Fruit fly (Drosophila melanogaster) whole organism, embryonic: ENCODE results near the gene Pka-C3.

Experiments used
- Adf1 ChIP-seq: fragments of 200-800 bp; sonication (Bioruptor generic); IDR thresholded peaks from 2 replicates; pipeline ENCODE4 v1.3.6; 2022; ENCODE audit warnings: missing biosample characterization, missing genetic modification characterization
- Atf6 ChIP-seq: fragments of 200-800 bp; sonication (Bioruptor generic); IDR thresholded peaks from 2 replicates; pipeline ENCODE4 v1.3.6; 2022; ENCODE audit warnings: missing biosample characterization, missing genetic modification characterization
- C15 ChIP-seq: fragments of 200-800 bp; sonication (Bioruptor generic); IDR thresholded peaks from 3 replicates; pipeline ENCODE4 v1.3.6; 2022; ENCODE audit warnings: missing biosample characterization, missing genetic modification characterization
- CG10209 ChIP-seq: fragments of 200-800 bp; sonication (Bioruptor generic); optimal IDR thresholded peaks from 3 replicates; lab custom pipeline; 2017; ENCODE audit warnings: missing biosample characterization, mild to moderate bottlenecking, missing genetic modification characterization, missing genetic modification reagents
- CG10543 ChIP-seq: fragments of 200-800 bp; sonication (Bioruptor generic); optimal IDR thresholded peaks from 3 replicates; lab custom pipeline; 2017; ENCODE audit warnings: missing biosample characterization, mild to moderate bottlenecking, missing genetic modification characterization, moderate library complexity
- CG13287 ChIP-seq: fragments of 200-800 bp; sonication (Bioruptor generic); IDR thresholded peaks from 2 replicates; pipeline ENCODE4 v1.3.6; 2022; ENCODE audit warnings: missing biosample characterization, missing genetic modification characterization; ENCODE audit not compliant: partially characterized antibody
- CG13894 ChIP-seq: fragments of 200-800 bp; sonication (Bioruptor generic); optimal IDR thresholded peaks from 3 replicates; lab custom pipeline; 2018; ENCODE audit warnings: missing biosample characterization, mild to moderate bottlenecking, missing genetic modification characterization, moderate library complexity
- CG2199 ChIP-seq: fragments of 200-800 bp; sonication (Bioruptor generic); IDR thresholded peaks from 3 replicates; pipeline ENCODE4 v1.3.6; 2022; ENCODE audit warnings: missing biosample characterization, missing genetic modification characterization
- CG2875 ChIP-seq: fragments of 200-800 bp; sonication (Bioruptor generic); optimal IDR thresholded peaks from 2 replicates; lab custom pipeline; 2017; ENCODE audit warnings: missing biosample characterization, mild to moderate bottlenecking, missing genetic modification characterization, missing genetic modification reagents
- CG2889 ChIP-seq: fragments of 200-800 bp; sonication (Bioruptor generic); IDR thresholded peaks from 3 replicates; pipeline ENCODE4 v1.3.6; 2022; ENCODE audit warnings: missing biosample characterization, missing genetic modification characterization
- CG31388 ChIP-seq: fragments of 200-800 bp; sonication (Bioruptor generic); optimal IDR thresholded peaks from 2 replicates; lab custom pipeline; 2016; ENCODE audit warnings: missing biosample characterization, missing genetic modification characterization
- CG4282 ChIP-seq: fragments of 200-800 bp; sonication (Bioruptor generic); optimal IDR thresholded peaks from 2 replicates; lab custom pipeline; 2016; ENCODE audit warnings: missing biosample characterization, missing genetic modification characterization
- CG4617 ChIP-seq: fragments of 200-800 bp; sonication (Bioruptor generic); optimal IDR thresholded peaks from 3 replicates; lab custom pipeline; 2016; ENCODE audit warnings: missing biosample characterization, missing genetic modification characterization, borderline replicate concordance
- CG4730 ChIP-seq: fragments of 200-800 bp; sonication (Bioruptor generic); IDR thresholded peaks from 2 replicates; pipeline ENCODE4 v1.3.6; 2022; ENCODE audit warnings: missing biosample characterization, missing genetic modification characterization
- CG6272 ChIP-seq: fragments of 200-800 bp; sonication (Bioruptor generic); IDR thresholded peaks from 2 replicates; pipeline ENCODE4 v1.3.6; 2022; ENCODE audit warnings: missing biosample characterization, missing genetic modification characterization
- CG6765 ChIP-seq: fragments of 200-800 bp; sonication (Bioruptor generic); optimal IDR thresholded peaks from 3 replicates; lab custom pipeline; 2017; ENCODE audit warnings: missing biosample characterization, mild to moderate bottlenecking, missing genetic modification characterization
- CG7928 ChIP-seq: fragments of 200-800 bp; sonication (Bioruptor generic); optimal IDR thresholded peaks from 2 replicates; lab custom pipeline; 2017; ENCODE audit warnings: missing biosample characterization, mild to moderate bottlenecking, missing genetic modification characterization
- CG8089 ChIP-seq: fragments of 200-800 bp; sonication (Bioruptor generic); optimal IDR thresholded peaks from 3 replicates; lab custom pipeline; 2016; ENCODE audit warnings: missing biosample characterization, missing genetic modification characterization
- CG9215 ChIP-seq: fragments of 200-800 bp; sonication (Bioruptor generic); IDR thresholded peaks from 2 replicates; pipeline ENCODE4 v1.3.6; 2022; ENCODE audit warnings: missing biosample characterization, missing genetic modification characterization
- CG9876 ChIP-seq: fragments of 200-800 bp; sonication (Bioruptor generic); optimal IDR thresholded peaks from 2 replicates; lab custom pipeline; 2016; ENCODE audit warnings: missing biosample characterization, missing genetic modification characterization
- CkIIα-i1 ChIP-seq: fragments of 200-800 bp; sonication (Bioruptor generic); IDR thresholded peaks from 2 replicates; pipeline ENCODE4 v1.3.6; 2022; ENCODE audit warnings: missing biosample characterization, missing genetic modification characterization
- D19A ChIP-seq: fragments of 200-800 bp; optimal IDR thresholded peaks from 3 replicates; lab custom pipeline; 2019; ENCODE audit warnings: missing biosample characterization, mild to moderate bottlenecking, missing genetic modification characterization, moderate library complexity
- D19B ChIP-seq: fragments of 200-800 bp; sonication (Bioruptor generic); optimal IDR thresholded peaks from 2 replicates; lab custom pipeline; 2017; ENCODE audit warnings: missing biosample characterization, mild to moderate bottlenecking, missing genetic modification characterization
- Ets65A ChIP-seq: fragments of 200-800 bp; sonication (Bioruptor generic); peaks from one replicate; lab custom pipeline; 2016; ENCODE audit warnings: missing biosample characterization, missing genetic modification characterization
- Ets97D ChIP-seq: fragments of 200-800 bp; sonication (Bioruptor generic); optimal IDR thresholded peaks from 3 replicates; lab custom pipeline; 2016; ENCODE audit warnings: missing biosample characterization, missing genetic modification characterization
- HLH54F ChIP-seq: fragments of 200-800 bp; sonication (Bioruptor generic); optimal IDR thresholded peaks from 3 replicates; lab custom pipeline; 2016; ENCODE audit warnings: missing biosample characterization, missing genetic modification characterization
- HLHmδ ChIP-seq: fragments of 200-800 bp; sonication (Bioruptor generic); optimal IDR thresholded peaks from 2 replicates; lab custom pipeline; 2018; ENCODE audit warnings: missing biosample characterization, mild to moderate bottlenecking, missing genetic modification characterization, moderate library complexity
- HmgD ChIP-seq: fragments of 200-800 bp; sonication (Bioruptor generic); optimal IDR thresholded peaks from 3 replicates; lab custom pipeline; 2016; ENCODE audit warnings: missing biosample characterization, missing genetic modification characterization
- Lim3 ChIP-seq: fragments of 200-800 bp; sonication (Bioruptor generic); IDR thresholded peaks from 2 replicates; pipeline ENCODE4 v1.3.6; 2022; ENCODE audit warnings: missing biosample characterization, missing genetic modification characterization
- Oli ChIP-seq: fragments of 200-800 bp; sonication (Bioruptor generic); optimal IDR thresholded peaks from 2 replicates; lab custom pipeline; 2018; ENCODE audit warnings: missing biosample characterization, mild to moderate bottlenecking, missing genetic modification characterization, moderate library complexity
- Opbp ChIP-seq: fragments of 200-800 bp; sonication (Bioruptor generic); IDR thresholded peaks from 3 replicates; pipeline ENCODE4 v1.3.6; 2022; ENCODE audit warnings: missing biosample characterization, missing genetic modification characterization; ENCODE audit not compliant: partially characterized antibody
- Rx ChIP-seq: fragments of 200-800 bp; sonication (Bioruptor generic); IDR thresholded peaks from 2 replicates; pipeline ENCODE4 v1.3.6; 2022; ENCODE audit warnings: missing biosample characterization, missing genetic modification characterization
- Six4 ChIP-seq: fragments of 200-800 bp; sonication (Bioruptor generic); optimal IDR thresholded peaks from 2 replicates; lab custom pipeline; 2016; ENCODE audit warnings: missing biosample characterization, missing genetic modification characterization
- ara ChIP-seq: fragments of 200-800 bp; sonication (Bioruptor generic); IDR thresholded peaks from 2 replicates; pipeline ENCODE4 v1.3.6; 2022; ENCODE audit warnings: missing biosample characterization, missing genetic modification characterization
- az2 ChIP-seq: fragments of 200-800 bp; sonication (Bioruptor generic); optimal IDR thresholded peaks from 3 replicates; lab custom pipeline; 2016; ENCODE audit warnings: missing biosample characterization, missing genetic modification characterization
- br ChIP-seq: fragments of >200 bp; optimal IDR thresholded peaks from 2 replicates; lab custom pipeline; 2017
- chinmo ChIP-seq: fragments of 200-800 bp; sonication (Bioruptor generic); IDR thresholded peaks from 4 replicates; pipeline ENCODE4 v1.3.6; 2022; ENCODE audit warnings: missing biosample characterization, missing genetic modification characterization; ENCODE audit not compliant: partially characterized antibody
- chm ChIP-seq: fragments of 200-800 bp; sonication (Bioruptor generic); IDR thresholded peaks from 2 replicates; pipeline ENCODE4 v1.3.6; 2022; ENCODE audit warnings: missing biosample characterization, missing genetic modification characterization
- hkb ChIP-seq, 2 experiments: fragments of 200-800 bp in 1 of 2; fragments of >200 bp in 1 of 2; sonication (Bioruptor generic) in 1 of 2; IDR thresholded peaks in 1 of 2; optimal IDR thresholded peaks in 1 of 2; 2 replicates each; pipeline versions ENCODE4 v1.3.6 to Lab custom; 2017 to 2022; ENCODE audit warnings: missing biosample characterization in 1 of 2, missing genetic modification characterization in 1 of 2
- insv ChIP-seq, 2 experiments: fragments of 200-800 bp; sonication (Bioruptor generic); optimal IDR thresholded peaks; 3 replicates each; lab custom pipeline; 2016 to 2018; ENCODE audit warnings: missing biosample characterization in 2 of 2, missing genetic modification characterization in 2 of 2
- maf-S ChIP-seq: fragments of 200-800 bp; sonication (Bioruptor generic); optimal IDR thresholded peaks from 2 replicates; lab custom pipeline; 2016; ENCODE audit warnings: missing biosample characterization, missing genetic modification characterization
- pnt ChIP-seq: fragments of 200-800 bp; sonication (Bioruptor generic); optimal IDR thresholded peaks from 3 replicates; lab custom pipeline; 2016; ENCODE audit warnings: missing biosample characterization, missing genetic modification characterization
- pros ChIP-seq: fragments of 200-800 bp; sonication (Bioruptor generic); optimal IDR thresholded peaks from 3 replicates; lab custom pipeline; 2019; ENCODE audit warnings: missing biosample characterization, mild to moderate bottlenecking, missing genetic modification characterization, moderate library complexity
- psq ChIP-seq: fragments of 200-800 bp; sonication (Bioruptor generic); optimal IDR thresholded peaks from 2 replicates; lab custom pipeline; 2017; ENCODE audit warnings: missing biosample characterization, missing genetic modification characterization
- run ChIP-seq: fragments of 200-800 bp; sonication (Bioruptor generic); optimal IDR thresholded peaks from 3 replicates; lab custom pipeline; 2018; ENCODE audit warnings: missing biosample characterization, mild to moderate bottlenecking, missing genetic modification characterization
- sisA ChIP-seq: fragments of 200-800 bp; sonication (Bioruptor generic); IDR thresholded peaks from 2 replicates; pipeline ENCODE4 v1.3.6; 2022; ENCODE audit warnings: missing biosample characterization, missing genetic modification characterization
- trem ChIP-seq: fragments of 200-800 bp; optimal IDR thresholded peaks from 3 replicates; lab custom pipeline; 2019; ENCODE audit warnings: missing biosample characterization, mild to moderate bottlenecking, missing genetic modification characterization, moderate library complexity
- twi ChIP-seq: fragments of 200-800 bp; optimal IDR thresholded peaks from 2 replicates; lab custom pipeline; 2019; ENCODE audit warnings: missing biosample characterization, mild to moderate bottlenecking, missing genetic modification characterization, moderate library complexity
- wek ChIP-seq: fragments of 200-800 bp; sonication (Bioruptor generic); optimal IDR thresholded peaks from 3 replicates; lab custom pipeline; 2018; ENCODE audit warnings: missing biosample characterization, mild to moderate bottlenecking, missing genetic modification characterization, moderate library complexity

The Pka-C3 gene

dm6 chr3L:15952909-15953308 is 1.7 kb downstream of the Pka-C3 start (continued):
- no peak for TF ChIP-seq br (lab: Kevin White, UChicago)
- no peak for TF ChIP-seq D19A
- TF ChIP-seq CG2889 (GFP tag; lab: Robert Waterston, UW), result no peak
- no peak for TF ChIP-seq sisA (GFP tag; lab: Robert Waterston, UW)
- TF ChIP-seq insv (GFP tag; optimal IDR thresholded peaks at IDR 0.05; lab: Kevin White, UChicago), result no peak
- no peak for TF ChIP-seq Opbp (GFP tag; lab: Robert Waterston, UW)
- 0 out of 2 replicates have a peak, but pooled peaks have one; percentile 46 for TF ChIP-seq chm (GFP tag; lab: Robert Waterston, UW)
- TF ChIP-seq chinmo, result 0 out of 4 replicates have a peak, but pooled peaks have one; percentile 38
- peak; percentile 30 for TF ChIP-seq CG10543 (GFP tag; lab: Kevin White, UChicago)
- TF ChIP-seq CG13287 (GFP tag; lab: Robert Waterston, UW), result peak; percentile 10; the same call in 1 of the 2 replicates
- no peak for TF ChIP-seq pros (GFP tag; lab: Kevin White, UChicago)
- TF ChIP-seq CG2875, result no peak
- no peak for TF ChIP-seq Rx (GFP tag; lab: Robert Waterston, UW)
- TF ChIP-seq wek (GFP tag; lab: Kevin White, UChicago), result no peak
- TF ChIP-seq CG8089 (GFP tag; lab: Kevin White, UChicago), result no peak
- peak; percentile 96 for TF ChIP-seq Adf1 (GFP tag; lab: Robert Waterston, UW)

dm6 chr3L:15952287-15952686 is 2.3 kb downstream of the Pka-C3 start:
- TF ChIP-seq maf-S (GFP tag; lab: Kevin White, UChicago) (no peak), CG4617 (no peak), C15 (GFP tag; lab: Robert Waterston, UW) (0 out of 3 replicates have a peak, but pooled peaks have one; percentile 10), CG13894 (tag; lab: Kevin White, UChicago) (peak; percentile 2), CG2199 (GFP tag; lab: Robert Waterston, UW) (0 out of 3 replicates have a peak, but pooled peaks have one; percentile 27), Atf6 (GFP tag; lab: Robert Waterston, UW) (no peak)
- TF ChIP-seq, all 482 proteins: peak for 3

dm6 chr3L:15940823-15941222 is 13.8 kb downstream of the Pka-C3 start:
- no peak for TF ChIP-seq hkb (optimal IDR thresholded peaks at IDR 0.05; lab: Kevin White, UChicago)
- TF ChIP-seq hkb (GFP tag; IDR thresholded peaks at IDR 0.05; lab: Robert Waterston, UW), result no peak; the same call in 1 of the 2 replicates
- no peak for TF ChIP-seq twi
- no peak for TF ChIP-seq D19B (GFP tag; lab: Kevin White, UChicago)
- peak; percentile 69 for TF ChIP-seq ara (GFP tag; lab: Robert Waterston, UW)
- TF ChIP-seq HLH54F (GFP tag; lab: Kevin White, UChicago), result peak; percentile 8
- no peak for TF ChIP-seq CG4282 (GFP tag; lab: Kevin White, UChicago)
- peak; percentile 94 for TF ChIP-seq Ets65A (GFP tag; lab: Kevin White, UChicago)
- TF ChIP-seq CG9876 (GFP tag; lab: Kevin White, UChicago), result no peak
- no peak for TF ChIP-seq HmgD (GFP tag; lab: Kevin White, UChicago)
- peak; percentile 12 for TF ChIP-seq Ets97D (GFP tag; lab: Kevin White, UChicago)
- TF ChIP-seq Oli (tag; lab: Kevin White, UChicago), result peak; percentile 79
- peak; percentile 7 for TF ChIP-seq pnt (GFP tag; lab: Kevin White, UChicago)
- TF ChIP-seq CG6272, result no peak
- peak; percentile 69 for TF ChIP-seq az2
- no peak for TF ChIP-seq psq (GFP tag; lab: Kevin White, UChicago)
- peak; percentile 47; the same call in 1 of the 2 replicates for TF ChIP-seq CkIIα-i1
- peak; percentile 47 for TF ChIP-seq CG10209 (GFP tag; lab: Kevin White, UChicago)
- no peak for TF ChIP-seq HLHmδ
- no peak for TF ChIP-seq CG9215
- peak; percentile 63 for TF ChIP-seq Six4 (GFP tag; lab: Kevin White, UChicago)
- TF ChIP-seq CG6765, result no peak
- no peak for TF ChIP-seq trem (tag; lab: Kevin White, UChicago)
- TF ChIP-seq Lim3, result no peak
- peak; percentile 36; the same call in 1 of the 2 replicates for TF ChIP-seq CG4730 (GFP tag; lab: Robert Waterston, UW)
- TF ChIP-seq CG7928 (GFP tag; lab: Kevin White, UChicago), result no peak
- peak; percentile 13 for TF ChIP-seq run (tag; lab: Kevin White, UChicago)
- TF ChIP-seq CG31388, result peak; percentile 48
